Worm (Caenorhabditis elegans): ENCODE data around the gene K08H2.5.

Gene K08H2.5

ce11 chrX:13242231-13242630 is at the start of gene K08H2.5:
K08H2.5 (minus strand) TSS chrX:13242331.
- no peak for TF ChIP-seq W03F9.2 (tag; optimal IDR thresholded peaks at IDR 0.05)
- TF ChIP-seq him-1 (tag; optimal IDR thresholded peaks at IDR 0.05), result no peak
- no peak for TF ChIP-seq dao-5 (tag; optimal IDR thresholded peaks at IDR 0.05)

- no peak for TF ChIP-seq dao-5 (tag; optimal IDR thresholded peaks at IDR 0.05)
Observed at ce11 chrX:13291506-13291905, 49.4 kb upstream of the K08H2.5 start, which contains the start of gene srd-38. srd-38 (plus strand) TSS chrX:13291806.

ce11 chrX:13290531-13290930 is 48.4 kb upstream of the K08H2.5 start, which contains the start of gene R04D3.3:
R04D3.3 (minus strand) TSS chrX:13290631.
- TF ChIP-seq him-1 (tag; optimal IDR thresholded peaks at IDR 0.05) (no peak), dao-5 (tag; optimal IDR thresholded peaks at IDR 0.05) (no peak), W03F9.2 (tag; optimal IDR thresholded peaks at IDR 0.05) (no peak)

ce11 chrX:13288715-13289114 is 46.6 kb upstream of the K08H2.5 start, which contains the start of gene R04D3.4:
R04D3.4 (minus strand) TSS chrX:13288815.
- TF ChIP-seq him-1 (tag; optimal IDR thresholded peaks at IDR 0.05) (no peak), dao-5 (tag; optimal IDR thresholded peaks at IDR 0.05) (no peak), W03F9.2 (tag; optimal IDR thresholded peaks at IDR 0.05) (no peak)

- TF ChIP-seq him-1 (tag; optimal IDR thresholded peaks at IDR 0.05), result no peak
- no peak for TF ChIP-seq W03F9.2 (tag; optimal IDR thresholded peaks at IDR 0.05)
- no peak for TF ChIP-seq dao-5 (tag; optimal IDR thresholded peaks at IDR 0.05)
Observed at ce11 chrX:13286533-13286932, 44.4 kb upstream of the K08H2.5 start, which contains the start of gene R04D3.2. R04D3.2 (minus strand) TSS chrX:13286633.

DNA sequence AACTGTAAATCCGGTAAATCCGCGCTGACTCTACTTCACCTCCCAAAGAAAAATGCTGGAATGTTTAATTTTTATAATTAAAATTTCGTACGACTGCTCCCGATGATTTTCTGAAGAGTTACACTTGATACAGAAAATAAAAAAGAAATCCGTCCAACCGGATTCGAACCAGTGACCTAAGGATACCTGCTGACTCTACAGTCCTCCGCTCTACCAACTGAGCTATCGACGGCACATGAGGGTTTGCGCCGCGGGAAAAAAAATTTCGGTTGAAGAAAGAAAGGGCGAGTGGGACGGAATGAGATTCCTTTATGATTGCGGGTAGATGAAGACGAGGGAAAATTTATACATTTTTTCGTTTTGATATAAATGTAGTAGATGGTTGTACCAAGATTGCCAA is 42.5 kb upstream of the K08H2.5 start:
- TF ChIP-seq him-1 (tag; optimal IDR thresholded peaks at IDR 0.05), result no peak
- TF ChIP-seq W03F9.2 (tag; optimal IDR thresholded peaks at IDR 0.05), result no peak
- no peak for TF ChIP-seq dao-5 (tag; optimal IDR thresholded peaks at IDR 0.05)

ce11 chrX:13284091-13284490 is 42.0 kb upstream of the K08H2.5 start, which contains the start of gene cyp-14A4:
cyp-14A4 (minus strand) TSS chrX:13284197.
- TF ChIP-seq him-1 (tag; optimal IDR thresholded peaks at IDR 0.05) (no peak), W03F9.2 (tag; optimal IDR thresholded peaks at IDR 0.05) (no peak), dao-5 (tag; optimal IDR thresholded peaks at IDR 0.05) (no peak)

DNA sequence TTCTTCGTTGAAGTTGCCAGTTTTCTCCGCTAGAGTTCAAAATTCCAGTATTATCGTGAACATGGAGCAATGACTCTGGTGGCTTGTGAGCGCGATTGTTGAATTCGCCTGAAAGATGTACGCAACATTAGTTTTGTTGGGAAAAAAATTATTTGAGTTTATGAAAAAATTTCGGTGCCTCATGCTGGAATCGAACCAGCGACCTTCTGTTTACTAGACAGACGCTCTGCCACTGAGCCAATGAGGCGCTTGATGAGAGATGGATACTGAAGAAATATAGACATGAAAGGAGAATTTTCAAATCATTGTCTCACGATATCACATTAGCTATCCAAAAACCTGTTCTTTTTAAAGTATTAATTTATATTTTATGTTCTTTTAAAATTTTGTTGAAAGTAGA is 41.3 kb upstream of the K08H2.5 start:
- TF ChIP-seq W03F9.2 (tag; optimal IDR thresholded peaks at IDR 0.05), result no peak
- no peak for TF ChIP-seq him-1 (tag; optimal IDR thresholded peaks at IDR 0.05)

DNA sequence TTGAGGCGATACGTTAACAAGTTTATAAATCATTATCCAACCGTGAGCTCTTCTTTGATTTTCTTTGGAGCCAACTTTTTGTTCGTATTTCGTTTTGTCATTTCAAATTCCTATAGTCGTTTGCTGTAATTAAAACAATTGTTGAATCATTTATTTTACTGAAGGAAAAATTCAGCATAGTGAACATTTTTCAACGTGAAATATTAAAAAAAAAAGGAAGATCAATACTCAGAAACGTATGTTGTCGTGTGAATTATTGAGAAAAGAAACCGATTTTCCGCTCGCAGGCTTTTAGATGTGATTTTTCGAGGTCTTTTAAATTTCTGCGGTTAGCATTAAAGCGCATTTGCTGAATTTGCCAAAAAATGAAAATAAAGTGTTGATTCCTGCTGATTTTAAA is 36.7 kb upstream of the K08H2.5 start, which contains the start of gene phf-33:
Gene phf-33 (minus strand): TSS at position 101 of the 400 bp plus-strand sequence.
- TF ChIP-seq dao-5 (tag; optimal IDR thresholded peaks at IDR 0.05) (no peak), W03F9.2 (tag; optimal IDR thresholded peaks at IDR 0.05) (no peak), him-1 (tag; optimal IDR thresholded peaks at IDR 0.05) (no peak)

- no peak for TF ChIP-seq him-1 (tag; optimal IDR thresholded peaks at IDR 0.05)
- no peak for TF ChIP-seq dao-5 (tag; optimal IDR thresholded peaks at IDR 0.05)
- no peak for TF ChIP-seq W03F9.2 (tag; optimal IDR thresholded peaks at IDR 0.05)
Observed at ce11 chrX:13274102-13274501, 32.0 kb upstream of the K08H2.5 start, which contains the start of gene cyp-14A3. cyp-14A3 (minus strand) TSS chrX:13274202.

- TF ChIP-seq him-1 (tag; optimal IDR thresholded peaks at IDR 0.05), result no peak
- no peak for TF ChIP-seq W03F9.2 (tag; optimal IDR thresholded peaks at IDR 0.05)
- no peak for TF ChIP-seq dao-5 (tag; optimal IDR thresholded peaks at IDR 0.05)
Observed at ce11 chrX:13269586-13269985, 27.5 kb upstream of the K08H2.5 start, which contains the start of gene cyp-14A2. cyp-14A2 (minus strand) TSS chrX:13269686.

DNA sequence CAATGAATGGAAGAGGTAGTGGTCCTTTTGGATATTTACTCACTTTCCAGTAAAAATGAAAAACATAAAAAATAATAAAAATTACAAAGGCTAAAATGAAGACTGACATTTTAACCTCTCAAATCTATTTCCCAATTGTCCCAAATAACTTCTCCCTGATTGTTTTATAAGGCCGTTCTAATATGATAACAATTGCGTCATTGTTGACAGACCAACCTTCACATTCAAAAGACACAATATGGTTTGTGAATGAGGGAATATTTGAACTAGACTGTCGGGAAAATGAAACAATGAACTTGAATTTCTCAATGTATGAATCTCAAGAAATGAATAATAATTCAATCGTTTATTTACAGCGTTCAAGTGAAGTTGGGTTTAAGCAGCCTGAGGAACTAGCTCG is 25.1 kb upstream of the K08H2.5 start, which contains the start of gene cyp-14A1:
Gene cyp-14A1 (minus strand): TSS at position 126 of the 400 bp plus-strand sequence.
- TF ChIP-seq him-1 (tag; optimal IDR thresholded peaks at IDR 0.05) (no peak), W03F9.2 (tag; optimal IDR thresholded peaks at IDR 0.05) (no peak), dao-5 (tag; optimal IDR thresholded peaks at IDR 0.05) (no peak)

ce11 chrX:13264550-13264949 is 22.4 kb upstream of the K08H2.5 start:
- peak; percentile 68 for TF ChIP-seq him-1 (tag; optimal IDR thresholded peaks at IDR 0.05)
- TF ChIP-seq dao-5 (tag; optimal IDR thresholded peaks at IDR 0.05), result peak; percentile 77
- no peak for TF ChIP-seq W03F9.2 (tag; optimal IDR thresholded peaks at IDR 0.05)

DNA sequence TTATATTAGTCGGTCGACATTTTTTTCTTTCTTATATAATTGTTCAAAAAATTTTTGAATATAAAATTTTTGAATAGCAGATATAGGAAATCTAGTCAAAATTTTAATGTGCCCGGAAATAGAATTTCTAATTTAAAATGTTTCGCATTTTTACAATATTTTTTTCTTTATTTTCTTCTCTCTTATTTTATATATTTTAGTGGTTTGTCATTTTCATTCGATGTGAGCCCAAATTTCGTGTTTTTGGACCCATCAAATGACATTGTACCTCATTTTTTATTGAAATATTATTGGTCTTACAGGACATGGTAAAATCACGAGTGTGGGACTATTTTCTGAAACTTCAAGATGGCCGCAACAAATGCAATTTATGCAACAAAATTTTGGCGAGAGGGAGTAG is 20.1 kb upstream of the K08H2.5 start, which contains the start of gene K09A11.1:
Gene K09A11.1 (plus strand): TSS at position 301 of the 400 bp plus-strand sequence.
- no peak for TF ChIP-seq him-1 (tag; optimal IDR thresholded peaks at IDR 0.05)
- TF ChIP-seq W03F9.2 (tag; optimal IDR thresholded peaks at IDR 0.05), result no peak
- TF ChIP-seq dao-5 (tag; optimal IDR thresholded peaks at IDR 0.05), result no peak

DNA sequence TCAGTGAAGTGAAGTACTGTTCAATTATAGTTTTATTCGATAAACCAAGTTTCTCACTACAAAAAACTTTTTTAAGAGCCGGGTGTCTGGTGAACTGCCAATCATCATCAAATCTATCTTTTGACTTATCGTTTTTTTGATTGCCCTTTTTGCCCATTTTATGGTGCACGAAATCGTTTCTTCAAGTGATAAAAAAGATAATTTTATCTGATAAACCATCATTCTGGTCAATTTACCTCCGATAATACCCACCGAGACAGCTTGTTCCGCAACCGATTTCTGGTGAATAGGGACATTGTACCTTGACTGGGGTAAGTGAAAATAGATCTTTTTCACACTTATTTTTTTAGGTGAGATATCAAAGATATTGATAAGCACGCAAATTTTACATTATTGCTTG is 15.4 kb upstream of the K08H2.5 start, which contains the start of gene K08H2.10:
Gene K08H2.10 (plus strand): TSS at position 230 of the 400 bp plus-strand sequence.
- TF ChIP-seq W03F9.2 (tag; optimal IDR thresholded peaks at IDR 0.05) (no peak), dao-5 (tag; optimal IDR thresholded peaks at IDR 0.05) (no peak), him-1 (tag; optimal IDR thresholded peaks at IDR 0.05) (no peak)
